Worm (Caenorhabditis elegans) whole organism, L4 larva: ENCODE measurements around the gene K05F6.8.
A peak's percentile ranks its signal among the peaks of the same experiment; 100 is the strongest.

ENCODE experiments used
- F44E2.7 ChIP-seq: fragments of 200-800 bp; sonication (Bioruptor generic); IDR thresholded peaks from 2 replicates; pipeline ENCODE4 v2.1.2; 2022; ENCODE audit warnings: missing genetic modification characterization, missing compliant biosample characterization
- F49E8.2 ChIP-seq: sonication (generic microtip); optimal IDR thresholded peaks from 2 replicates; lab custom pipeline; 2016; ENCODE audit warnings: missing compliant biosample characterization, mild to moderate bottlenecking, missing genetic modification characterization, borderline replicate concordance
- Y105C5A.15 ChIP-seq: fragments of 200-800 bp; sonication (Bioruptor generic); IDR thresholded peaks from 2 replicates; pipeline ENCODE4 v1.3.6; 2022; ENCODE audit warnings: missing genetic modification characterization, missing compliant biosample characterization
- ZK337.2 ChIP-seq: fragments of 200-800 bp; sonication (Bioruptor generic); IDR thresholded peaks from 2 replicates; pipeline ENCODE4 v1.3.6; 2022; ENCODE audit warnings: missing genetic modification reagents, missing genetic modification characterization, missing compliant biosample characterization
- ZK546.5 ChIP-seq, 2 experiments: sonication (generic microtip); optimal IDR thresholded peaks; 2 replicates each; lab custom pipeline; 2017; ENCODE audit warnings: missing biosample characterization in 2 of 2, missing genetic modification characterization in 2 of 2
- ama-1 ChIP-seq: fragments of 150-350 bp; optimal IDR thresholded peaks from 2 replicates; lab custom pipeline; 2014; ENCODE audit warnings: inconsistent platforms, mixed read lengths
- arid-1 ChIP-seq: fragments of 200-800 bp; sonication (Bioruptor generic); conservative IDR thresholded peaks from 2 replicates; pipeline ENCODE4 v1.3.6; 2022; ENCODE audit warnings: missing genetic modification reagents, missing genetic modification characterization, missing compliant biosample characterization
- attf-4 ChIP-seq: sonication (generic microtip); optimal IDR thresholded peaks from 3 replicates; lab custom pipeline; 2017; ENCODE audit warnings: missing biosample characterization, missing genetic modification characterization
- ceh-32 ChIP-seq: sonication (generic microtip); optimal IDR thresholded peaks from 2 replicates; lab custom pipeline; 2016; ENCODE audit warnings: mild to moderate bottlenecking, missing genetic modification characterization, missing compliant biosample characterization; ENCODE audit not compliant: poor library complexity
- ctbp-1 ChIP-seq: fragments of 200-800 bp; sonication (Bioruptor generic); IDR thresholded peaks from 2 replicates; pipeline ENCODE4 v1.3.6; 2022; ENCODE audit warnings: missing genetic modification reagents, missing genetic modification characterization, missing compliant biosample characterization
- daf-16 ChIP-seq, 3 experiments: sonication (generic microtip); optimal IDR thresholded peaks; 2 replicates each; lab custom pipeline; 2016 to 2017; ENCODE audit warnings: missing genetic modification characterization in 3 of 3, missing genetic modification reagents in 3 of 3, mild to moderate bottlenecking in 2 of 3, missing compliant biosample characterization in 2 of 3, missing biosample characterization in 1 of 3, moderate library complexity in 1 of 3
- daf-8 ChIP-seq: fragments of 200-800 bp; sonication (Bioruptor generic); IDR thresholded peaks from 2 replicates; pipeline ENCODE4 v1.3.6; 2022; ENCODE audit warnings: missing genetic modification characterization, missing compliant biosample characterization
- dmd-6 ChIP-seq: fragments of 200-800 bp; sonication (Bioruptor generic); IDR thresholded peaks from 2 replicates; pipeline ENCODE4 v1.3.6; 2022; ENCODE audit warnings: missing genetic modification reagents, missing genetic modification characterization, missing compliant biosample characterization
- dmd-9 ChIP-seq: fragments of 200-800 bp; sonication (Bioruptor generic); IDR thresholded peaks from 2 replicates; pipeline ENCODE4 v1.3.6; 2022; ENCODE audit warnings: missing genetic modification reagents, missing genetic modification characterization, missing compliant biosample characterization
- dpl-1 ChIP-seq: fragments of 150-350 bp; optimal IDR thresholded peaks from 2 replicates; lab custom pipeline; 2014; ENCODE audit warnings: missing biosample characterization, missing genetic modification reagents, missing genetic modification characterization
- egl-43 ChIP-seq: fragments of 200-800 bp; sonication (Bioruptor generic); IDR thresholded peaks from 2 replicates; pipeline ENCODE4 v1.3.6; 2022; ENCODE audit warnings: missing genetic modification reagents, missing genetic modification characterization, missing compliant biosample characterization
- fkh-10 ChIP-seq: fragments of 150-350 bp; optimal IDR thresholded peaks from 2 replicates; lab custom pipeline; 2014; ENCODE audit warnings: missing biosample characterization, missing genetic modification reagents, missing genetic modification characterization
- gei-8 ChIP-seq: fragments of 200-800 bp; sonication (Bioruptor generic); optimal IDR thresholded peaks from 2 replicates; lab custom pipeline; 2018; ENCODE audit warnings: mild to moderate bottlenecking, missing genetic modification characterization, missing compliant biosample characterization
- hlh-11 ChIP-seq: fragments of 200-800 bp; sonication (Bioruptor generic); optimal IDR thresholded peaks from 2 replicates; lab custom pipeline; 2018; ENCODE audit warnings: mild to moderate bottlenecking, missing genetic modification characterization, missing compliant biosample characterization
- lim-7 ChIP-seq: fragments of 200-800 bp; sonication (Bioruptor generic); IDR thresholded peaks from 2 replicates; pipeline ENCODE4 v1.3.6; 2022; ENCODE audit warnings: missing genetic modification characterization, missing compliant biosample characterization
- lin-1 ChIP-seq: fragments of 200-800 bp; sonication (Bioruptor generic); IDR thresholded peaks from 2 replicates; pipeline ENCODE4 v1.3.6; 2022; ENCODE audit warnings: missing genetic modification reagents, missing genetic modification characterization, missing compliant biosample characterization
- lin-15B ChIP-seq: fragments of 150-350 bp; sonication (generic microtip); optimal IDR thresholded peaks from 3 replicates; lab custom pipeline; 2014; ENCODE audit warnings: missing biosample characterization, missing genetic modification characterization
- madf-9 ChIP-seq: fragments of 200-800 bp; sonication (Bioruptor generic); conservative IDR thresholded peaks from 2 replicates; pipeline ENCODE4 v1.3.6; 2022; ENCODE audit warnings: missing genetic modification reagents, missing genetic modification characterization, missing compliant biosample characterization
- mxl-3 ChIP-seq: fragments of 200-800 bp; sonication (Bioruptor generic); optimal IDR thresholded peaks from 2 replicates; lab custom pipeline; 2018; ENCODE audit warnings: mild to moderate bottlenecking, missing genetic modification characterization, missing compliant biosample characterization
- nhr-237 ChIP-seq: sonication (generic microtip); optimal IDR thresholded peaks from 2 replicates; lab custom pipeline; 2017; ENCODE audit warnings: missing biosample characterization, missing genetic modification characterization
- nhr-28 ChIP-seq: fragments of 150-350 bp; optimal IDR thresholded peaks from 2 replicates; lab custom pipeline; 2014; ENCODE audit warnings: missing biosample characterization, missing genetic modification characterization
- nhr-41 ChIP-seq: fragments of 200-800 bp; sonication (Bioruptor generic); IDR thresholded peaks from 2 replicates; pipeline ENCODE4 v1.3.6; 2022; ENCODE audit warnings: missing genetic modification reagents, missing genetic modification characterization, missing compliant biosample characterization
- nhr-48 ChIP-seq: sonication (generic microtip); optimal IDR thresholded peaks from 2 replicates; lab custom pipeline; 2016; ENCODE audit warnings: mild to moderate bottlenecking, missing genetic modification characterization, missing compliant biosample characterization
- pha-4 ChIP-seq, 2 experiments: fragments of 150-350 bp in 1 of 2; fragments of 200-800 bp in 1 of 2; sonication (Bioruptor generic) in 1 of 2; IDR thresholded peaks in 1 of 2; optimal IDR thresholded peaks in 1 of 2; 2 replicates each; pipeline versions ENCODE4 v1.3.6 to Lab custom; 2014 to 2022; ENCODE audit warnings: missing genetic modification characterization in 2 of 2, missing genetic modification reagents in 2 of 2, missing biosample characterization in 1 of 2, missing compliant biosample characterization in 1 of 2
- pqm-1 ChIP-seq: sonication (generic microtip); optimal IDR thresholded peaks from 2 replicates; lab custom pipeline; 2017; ENCODE audit warnings: missing biosample characterization, missing genetic modification characterization
- set-16 ChIP-seq: fragments of 200-800 bp; sonication (Bioruptor generic); IDR thresholded peaks from 2 replicates; pipeline ENCODE4 v1.3.6; 2022; ENCODE audit warnings: missing genetic modification reagents, missing genetic modification characterization, missing compliant biosample characterization
- snpc-4 ChIP-seq: fragments of 150-350 bp; optimal IDR thresholded peaks from 2 replicates; lab custom pipeline; 2014; ENCODE audit warnings: missing biosample characterization, missing genetic modification characterization
- tag-97 ChIP-seq: fragments of 200-800 bp; sonication (Bioruptor generic); IDR thresholded peaks from 2 replicates; pipeline ENCODE4 v1.3.6; 2022; ENCODE audit warnings: missing genetic modification characterization, missing compliant biosample characterization
- unc-39 ChIP-seq: sonication (generic microtip); optimal IDR thresholded peaks from 2 replicates; lab custom pipeline; 2017; ENCODE audit warnings: missing biosample characterization, missing genetic modification characterization
- unc-62 ChIP-seq, 3 experiments: fragments of 150-350 bp in 1 of 3; sonication (generic microtip); optimal IDR thresholded peaks in 2 of 3; peaks in 1 of 3; 1 replicate in 1 of 3; 2 replicates in 2 of 3; lab custom pipeline; 2014 to 2017; ENCODE audit warnings: missing biosample characterization in 3 of 3, missing genetic modification characterization in 3 of 3, missing genetic modification reagents in 3 of 3, missing genotype in 1 of 3
- vab-7 ChIP-seq: fragments of 200-800 bp; sonication (Bioruptor generic); IDR thresholded peaks from 2 replicates; pipeline ENCODE4 v1.3.6; 2022; ENCODE audit warnings: missing genetic modification reagents, missing genetic modification characterization, missing compliant biosample characterization
- zag-1 ChIP-seq: fragments of 150-350 bp; optimal IDR thresholded peaks from 2 replicates; lab custom pipeline; 2014; ENCODE audit warnings: missing biosample characterization, missing genetic modification characterization

K05F6.8 gene

ce11 chrII:1605010-1605409 lies 37.5 kb upstream of the K05F6.8 start:
- TF ChIP-seq dmd-9 (no peak), nhr-41 (GFP tag; lab: Robert Waterston, UW) (no peak), ceh-32 (no peak), pha-4 (GFP tag; IDR thresholded peaks at IDR 0.05; lab: Robert Waterston, UW) (no peak), pha-4 (tag; optimal IDR thresholded peaks at IDR 0.05; lab: Kevin White, UChicago) (no peak), egl-43 (no peak), nhr-28 (tag; lab: Kevin White, UChicago) (no peak)

ce11 chrII:1603049-1603448 lies 35.5 kb upstream of the K05F6.8 start:
- TF ChIP-seq F44E2.7 (GFP tag; lab: Robert Waterston, UW) (no peak), dmd-6 (GFP tag; lab: Robert Waterston, UW) (no peak), set-16 (GFP tag; lab: Robert Waterston, UW) (peak; percentile 84)

- TF ChIP-seq zag-1 (tag; lab: Kevin White, UChicago) (no peak), ZK546.5 (tag; optimal IDR thresholded peaks at IDR 0.05; lab: Kevin White, UChicago) (no peak), gei-8 (GFP tag; lab: Kevin White, UChicago) (no peak), nhr-48 (no peak), mxl-3 (GFP tag; lab: Kevin White, UChicago) (no peak), snpc-4 (tag; lab: Kevin White, UChicago) (no peak), ama-1 (no peak), attf-4 (no peak), dpl-1 (GFP tag; lab: Kevin White, UChicago) (no peak), lin-1 (GFP tag; lab: Robert Waterston, UW) (no peak), ZK337.2 (GFP tag; lab: Robert Waterston, UW) (no peak), lin-15B (tag; lab: Kevin White, UChicago) (no peak), ctbp-1 (GFP tag; lab: Robert Waterston, UW) (no peak)
- TF ChIP-seq, all 104 proteins: peak for 0
These were observed 34.0 kb upstream of the K05F6.8 start, which contains the start of gene bath-47 for ce11 chrII:1601507-1601906. Gene bath-47 (plus strand): TSS chrII:1601811.

- peak in 1 of 2 experiments; percentile 30 for TF ChIP-seq unc-62 (GFP tag; optimal IDR thresholded peaks at IDR 0.05 in 1 of 2; lab: Kevin White, UChicago)
- TF ChIP-seq unc-62 (tag; optimal IDR thresholded peaks at IDR 0.05; lab: Kevin White, UChicago), result no peak
- TF ChIP-seq unc-39, result no peak
These were observed 33.1 kb upstream of the K05F6.8 start, which contains the start of gene bath-26 for ce11 chrII:1600661-1601060. Gene bath-26 (minus strand): TSS chrII:1600761.

- peak; percentile 57 for TF ChIP-seq nhr-28 (tag; lab: Kevin White, UChicago)
- no peak for TF ChIP-seq daf-16 (GFP tag; optimal IDR thresholded peaks at IDR 0.05; lab: Kevin White, UChicago)
- TF ChIP-seq daf-16 (tag; optimal IDR thresholded peaks at IDR 0.05; lab: Kevin White, UChicago), result peak; percentile 68
- TF ChIP-seq arid-1 (GFP tag; lab: Robert Waterston, UW), result 0 out of 2 replicates have a peak, but pooled peaks have one; percentile 8
- TF ChIP-seq daf-8 (GFP tag; lab: Robert Waterston, UW), result no peak
- peak; percentile 48; the same call in 1 of the 2 replicates for TF ChIP-seq vab-7 (GFP tag; lab: Robert Waterston, UW)
- TF ChIP-seq Y105C5A.15, result 0 out of 2 replicates have a peak, but pooled peaks have one; percentile 35
- no peak for TF ChIP-seq fkh-10
- peak; percentile 90 for TF ChIP-seq pqm-1 (tag; lab: Kevin White, UChicago)
- TF ChIP-seq lim-7 (GFP tag; lab: Robert Waterston, UW), result peak; percentile 75
- no peak for TF ChIP-seq nhr-237 (tag; lab: Kevin White, UChicago)
- TF ChIP-seq tag-97 (GFP tag; lab: Robert Waterston, UW), result no peak
- TF ChIP-seq egl-43, result peak; percentile 56; the same call in 1 of the 2 replicates
- TF ChIP-seq madf-9, result 0 out of 2 replicates have a peak, but pooled peaks have one; percentile 13
- peak; percentile 48 for TF ChIP-seq hlh-11 (tag; lab: Kevin White, UChicago)
- peak; percentile 34; the same call in 1 of the 2 replicates for TF ChIP-seq dmd-6 (GFP tag; lab: Robert Waterston, UW)
- TF ChIP-seq F49E8.2, result no peak
- TF ChIP-seq, all 104 proteins: peak for 11
These were observed 29.8 kb upstream of the K05F6.8 start, which contains the start of gene bath-46 for ce11 chrII:1597101-1598088. Gene bath-46 (plus strand): TSS chrII:1597906.
